Worm (Caenorhabditis elegans) whole organism, L4 larva: ENCODE results near the gene pxmp-4.

ENCODE experiments used
- F10B5.3 ChIP-seq: sonication (generic microtip); optimal IDR thresholded peaks from 2 replicates; lab custom pipeline; 2016; ENCODE audit warnings: mild to moderate bottlenecking, missing genetic modification characterization, missing compliant biosample characterization
- F37D6.2 ChIP-seq: sonication (generic microtip); optimal IDR thresholded peaks from 2 replicates; lab custom pipeline; 2016; ENCODE audit warnings: mild to moderate bottlenecking, missing genetic modification characterization, missing compliant biosample characterization
- F44E2.7 ChIP-seq: fragments of 200-800 bp; sonication (Bioruptor generic); IDR thresholded peaks from 2 replicates; pipeline ENCODE4 v2.1.2; 2022; ENCODE audit warnings: missing genetic modification characterization, missing compliant biosample characterization
- T26A8.4 ChIP-seq: fragments of 200-800 bp; sonication (Bioruptor generic); IDR thresholded peaks from 2 replicates; pipeline ENCODE4 v1.3.6; 2022; ENCODE audit warnings: missing genetic modification characterization, missing compliant biosample characterization
- Y105C5A.15 ChIP-seq: fragments of 200-800 bp; sonication (Bioruptor generic); IDR thresholded peaks from 2 replicates; pipeline ENCODE4 v1.3.6; 2022; ENCODE audit warnings: missing genetic modification characterization, missing compliant biosample characterization
- Y48G9A.11 ChIP-seq: fragments of 200-800 bp; sonication (Bioruptor generic); IDR thresholded peaks from 2 replicates; pipeline ENCODE4 v1.3.6; 2022; ENCODE audit warnings: missing genetic modification reagents, missing genetic modification characterization, missing compliant biosample characterization
- Y5F2A.4 ChIP-seq: fragments of 200-800 bp; sonication (Bioruptor generic); optimal IDR thresholded peaks from 2 replicates; lab custom pipeline; 2018; ENCODE audit warnings: mild to moderate bottlenecking, missing genetic modification characterization, missing compliant biosample characterization
- ZK337.2 ChIP-seq: fragments of 200-800 bp; sonication (Bioruptor generic); IDR thresholded peaks from 2 replicates; pipeline ENCODE4 v1.3.6; 2022; ENCODE audit warnings: missing genetic modification reagents, missing genetic modification characterization, missing compliant biosample characterization
- aly-2 ChIP-seq: sonication (generic microtip); optimal IDR thresholded peaks from 2 replicates; lab custom pipeline; 2018; ENCODE audit warnings: missing biosample characterization, missing genetic modification characterization
- attf-4 ChIP-seq: sonication (generic microtip); optimal IDR thresholded peaks from 3 replicates; lab custom pipeline; 2017; ENCODE audit warnings: missing biosample characterization, missing genetic modification characterization
- ceh-20 ChIP-seq: fragments of 200-800 bp; sonication (Bioruptor generic); IDR thresholded peaks from 2 replicates; pipeline ENCODE4 v1.3.6; 2022; ENCODE audit warnings: missing genetic modification reagents, missing genetic modification characterization, missing compliant biosample characterization
- ceh-44 ChIP-seq: fragments of 200-800 bp; sonication (Bioruptor generic); IDR thresholded peaks from 2 replicates; pipeline ENCODE4 v1.3.6; 2022; ENCODE audit warnings: missing genetic modification reagents, missing genetic modification characterization, missing compliant biosample characterization
- ceh-82 ChIP-seq: sonication (generic microtip); optimal IDR thresholded peaks from 2 replicates; lab custom pipeline; 2017; ENCODE audit warnings: missing biosample characterization, missing genetic modification characterization
- ctbp-1 ChIP-seq: fragments of 200-800 bp; sonication (Bioruptor generic); IDR thresholded peaks from 2 replicates; pipeline ENCODE4 v1.3.6; 2022; ENCODE audit warnings: missing genetic modification reagents, missing genetic modification characterization, missing compliant biosample characterization
- daf-16 ChIP-seq, 3 experiments: sonication (generic microtip); optimal IDR thresholded peaks; 2 replicates each; lab custom pipeline; 2016 to 2017; ENCODE audit warnings: missing genetic modification characterization in 3 of 3, missing genetic modification reagents in 3 of 3, mild to moderate bottlenecking in 2 of 3, missing compliant biosample characterization in 2 of 3, missing biosample characterization in 1 of 3, moderate library complexity in 1 of 3
- daf-8 ChIP-seq: fragments of 200-800 bp; sonication (Bioruptor generic); IDR thresholded peaks from 2 replicates; pipeline ENCODE4 v1.3.6; 2022; ENCODE audit warnings: missing genetic modification characterization, missing compliant biosample characterization
- dmd-6 ChIP-seq: fragments of 200-800 bp; sonication (Bioruptor generic); IDR thresholded peaks from 2 replicates; pipeline ENCODE4 v1.3.6; 2022; ENCODE audit warnings: missing genetic modification reagents, missing genetic modification characterization, missing compliant biosample characterization
- dve-1 ChIP-seq: sonication (generic microtip); optimal IDR thresholded peaks from 2 replicates; lab custom pipeline; 2017; ENCODE audit warnings: antibody characterized with exemption, mild to moderate bottlenecking, missing genetic modification characterization, missing compliant biosample characterization; ENCODE audit not compliant: insufficient read depth
- fkh-10 ChIP-seq: fragments of 150-350 bp; optimal IDR thresholded peaks from 2 replicates; lab custom pipeline; 2014; ENCODE audit warnings: missing biosample characterization, missing genetic modification reagents, missing genetic modification characterization
- hlh-30 ChIP-seq: sonication (generic microtip); optimal IDR thresholded peaks from 2 replicates; lab custom pipeline; 2017; ENCODE audit warnings: antibody characterized with exemption, mild to moderate bottlenecking, missing genetic modification characterization, missing compliant biosample characterization; ENCODE audit not compliant: insufficient read depth
- hmg-1.1 ChIP-seq: fragments of 200-800 bp; sonication (Bioruptor generic); IDR thresholded peaks from 2 replicates; pipeline ENCODE4 v1.3.6; 2022; ENCODE audit warnings: missing genetic modification reagents, missing genetic modification characterization, missing compliant biosample characterization
- lin-13 ChIP-seq: fragments of 150-350 bp; optimal IDR thresholded peaks from 2 replicates; lab custom pipeline; 2014; ENCODE audit warnings: missing biosample characterization, missing genetic modification reagents, missing genetic modification characterization
- lin-15B ChIP-seq: fragments of 150-350 bp; sonication (generic microtip); optimal IDR thresholded peaks from 3 replicates; lab custom pipeline; 2014; ENCODE audit warnings: missing biosample characterization, missing genetic modification characterization
- lin-38 ChIP-seq: fragments of 200-800 bp; sonication (Bioruptor generic); IDR thresholded peaks from 2 replicates; pipeline ENCODE4 v1.3.6; 2022; ENCODE audit warnings: missing genetic modification reagents, missing genetic modification characterization, missing compliant biosample characterization
- lin-39 ChIP-seq: fragments of 150-350 bp; optimal IDR thresholded peaks from 2 replicates; lab custom pipeline; 2014; ENCODE audit warnings: missing biosample characterization, missing genetic modification reagents, missing genetic modification characterization
- madf-5 ChIP-seq, 2 experiments: fragments of 200-800 bp; sonication (Bioruptor generic); IDR thresholded peaks; 2 replicates each; pipeline ENCODE4 v1.3.6; 2022; ENCODE audit warnings: missing compliant biosample characterization in 2 of 2, missing genetic modification characterization in 2 of 2
- madf-9 ChIP-seq: fragments of 200-800 bp; sonication (Bioruptor generic); conservative IDR thresholded peaks from 2 replicates; pipeline ENCODE4 v1.3.6; 2022; ENCODE audit warnings: missing genetic modification reagents, missing genetic modification characterization, missing compliant biosample characterization
- mdl-1 ChIP-seq, 2 experiments: fragments of 150-350 bp in 1 of 2; sonication (generic microtip) in 1 of 2; optimal IDR thresholded peaks; 2 replicates each; lab custom pipeline; 2014 to 2017; ENCODE audit warnings: missing biosample characterization in 2 of 2, missing genetic modification characterization in 2 of 2
- mdt-29 ChIP-seq: fragments of 200-800 bp; sonication (Bioruptor generic); IDR thresholded peaks from 2 replicates; pipeline ENCODE4 v1.3.6; 2022; ENCODE audit warnings: missing genetic modification reagents, missing genetic modification characterization, missing compliant biosample characterization
- mep-1 ChIP-seq: fragments of 150-350 bp; sonication (generic microtip); optimal IDR thresholded peaks from 3 replicates; lab custom pipeline; 2014; ENCODE audit warnings: missing biosample characterization, missing genetic modification characterization
- mxl-3 ChIP-seq: fragments of 200-800 bp; sonication (Bioruptor generic); optimal IDR thresholded peaks from 2 replicates; lab custom pipeline; 2018; ENCODE audit warnings: mild to moderate bottlenecking, missing genetic modification characterization, missing compliant biosample characterization
- nhr-111 ChIP-seq: fragments of 200-800 bp; sonication (Bioruptor generic); optimal IDR thresholded peaks from 2 replicates; lab custom pipeline; 2018; ENCODE audit warnings: mild to moderate bottlenecking, missing genetic modification characterization, missing compliant biosample characterization
- nhr-25 ChIP-seq: sonication (generic microtip); optimal IDR thresholded peaks from 2 replicates; lab custom pipeline; 2017; ENCODE audit warnings: missing genetic modification characterization, mild to moderate bottlenecking, missing compliant biosample characterization, antibody characterized with exemption, moderate library complexity, borderline replicate concordance; ENCODE audit not compliant: insufficient read depth
- nhr-28 ChIP-seq: fragments of 150-350 bp; optimal IDR thresholded peaks from 2 replicates; lab custom pipeline; 2014; ENCODE audit warnings: missing biosample characterization, missing genetic modification characterization
- nhr-41 ChIP-seq: fragments of 200-800 bp; sonication (Bioruptor generic); IDR thresholded peaks from 2 replicates; pipeline ENCODE4 v1.3.6; 2022; ENCODE audit warnings: missing genetic modification reagents, missing genetic modification characterization, missing compliant biosample characterization
- nhr-48 ChIP-seq: sonication (generic microtip); optimal IDR thresholded peaks from 2 replicates; lab custom pipeline; 2016; ENCODE audit warnings: mild to moderate bottlenecking, missing genetic modification characterization, missing compliant biosample characterization
- php-3 ChIP-seq: fragments of 200-800 bp; sonication (Bioruptor generic); IDR thresholded peaks from 2 replicates; pipeline ENCODE4 v1.3.6; 2022; ENCODE audit warnings: missing genetic modification reagents, missing genetic modification characterization, missing compliant biosample characterization
- rbr-2 ChIP-seq: sonication (generic microtip); optimal IDR thresholded peaks from 2 replicates; lab custom pipeline; 2016; ENCODE audit warnings: missing genotype, missing genetic modification characterization, missing compliant biosample characterization
- sdz-12 ChIP-seq: fragments of 200-800 bp; sonication (Bioruptor generic); optimal IDR thresholded peaks from 2 replicates; lab custom pipeline; 2018; ENCODE audit warnings: mild to moderate bottlenecking, missing genetic modification characterization, missing compliant biosample characterization
- snpc-1.2 ChIP-seq: fragments of 200-800 bp; sonication (Bioruptor generic); IDR thresholded peaks from 2 replicates; pipeline ENCODE4 v1.3.6; 2022; ENCODE audit warnings: missing genetic modification reagents, missing genetic modification characterization, missing compliant biosample characterization
- snpc-4 ChIP-seq: fragments of 150-350 bp; optimal IDR thresholded peaks from 2 replicates; lab custom pipeline; 2014; ENCODE audit warnings: missing biosample characterization, missing genetic modification characterization
- spr-3 ChIP-seq: fragments of 200-800 bp; sonication (Bioruptor generic); optimal IDR thresholded peaks from 2 replicates; lab custom pipeline; 2018; ENCODE audit warnings: mild to moderate bottlenecking, missing genetic modification characterization, missing compliant biosample characterization
- unc-130 ChIP-seq: sonication (generic microtip); optimal IDR thresholded peaks from 2 replicates; lab custom pipeline; 2016; ENCODE audit warnings: missing genetic modification reagents, missing genetic modification characterization, missing compliant biosample characterization
- unc-39 ChIP-seq: sonication (generic microtip); optimal IDR thresholded peaks from 2 replicates; lab custom pipeline; 2017; ENCODE audit warnings: missing biosample characterization, missing genetic modification characterization
- unc-62 ChIP-seq, 3 experiments: fragments of 150-350 bp in 1 of 3; sonication (generic microtip); optimal IDR thresholded peaks in 2 of 3; peaks in 1 of 3; 1 replicate in 1 of 3; 2 replicates in 2 of 3; lab custom pipeline; 2014 to 2017; ENCODE audit warnings: missing biosample characterization in 3 of 3, missing genetic modification characterization in 3 of 3, missing genetic modification reagents in 3 of 3, missing genotype in 1 of 3
- zfp-2 ChIP-seq: sonication (generic microtip); optimal IDR thresholded peaks from 2 replicates; lab custom pipeline; 2016; ENCODE audit warnings: mild to moderate bottlenecking, missing genetic modification characterization, missing compliant biosample characterization
- zfp-3 ChIP-seq: fragments of 200-800 bp; sonication (Bioruptor generic); conservative IDR thresholded peaks from 2 replicates; pipeline ENCODE4 v1.3.6; 2022; ENCODE audit warnings: missing genetic modification reagents, missing genetic modification characterization, missing compliant biosample characterization
- zip-2 ChIP-seq: fragments of 150-350 bp; optimal IDR thresholded peaks from 2 replicates; lab custom pipeline; 2014; ENCODE audit warnings: missing biosample characterization, missing genetic modification characterization
- ztf-11 ChIP-seq: fragments of 150-350 bp; optimal IDR thresholded peaks from 2 replicates; lab custom pipeline; 2014; ENCODE audit warnings: missing biosample characterization, missing genetic modification characterization

pxmp-4 gene

DNA sequence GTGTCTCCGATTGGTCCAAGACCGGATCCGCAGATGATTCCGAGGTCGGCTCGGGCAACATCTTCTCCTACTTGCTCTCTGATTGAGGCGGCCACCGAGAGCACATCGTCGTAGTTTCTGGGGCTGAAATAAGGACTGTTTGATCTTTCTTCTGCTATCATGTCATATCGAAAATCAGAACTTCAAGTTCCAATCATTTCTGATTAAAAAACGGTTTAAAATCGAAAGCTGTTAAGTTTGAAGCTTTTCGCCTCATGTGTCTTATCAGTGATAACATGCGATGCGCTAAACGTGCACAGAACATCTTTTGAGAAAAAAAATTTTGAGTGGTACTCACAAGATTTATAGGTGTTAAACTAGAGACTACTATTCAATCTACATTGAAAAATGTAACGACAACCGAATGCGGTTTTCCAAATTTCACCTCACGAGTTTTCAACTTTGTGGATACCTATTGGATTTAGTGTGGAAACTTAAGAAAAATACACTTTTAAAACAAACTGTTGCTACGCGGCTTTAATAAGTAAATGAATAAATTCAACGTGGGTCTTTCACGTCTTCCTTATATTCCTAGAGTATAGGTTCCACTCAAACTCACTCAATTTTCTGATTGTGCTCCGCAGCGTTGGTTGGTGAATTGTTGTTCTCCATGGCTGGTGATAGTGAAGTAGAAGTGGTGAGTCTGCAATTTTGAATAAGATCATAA is 42.8 kb downstream of the pxmp-4 start (continued):
- TF ChIP-seq snpc-4 (tag; lab: Kevin White, UChicago): no peak
- TF ChIP-seq ZK337.2 (GFP tag; lab: Robert Waterston, UW): no peak
- no peak for TF ChIP-seq ctbp-1 (GFP tag; lab: Robert Waterston, UW)
- TF ChIP-seq Y105C5A.15 (GFP tag; lab: Robert Waterston, UW): no peak
- TF ChIP-seq spr-3 (GFP tag; lab: Kevin White, UChicago): no peak
- no peak for TF ChIP-seq aly-2 (tag; lab: Kevin White, UChicago)
- no peak for TF ChIP-seq mep-1 (tag; lab: Kevin White, UChicago)
- peak; percentile 36 for TF ChIP-seq dmd-6 (GFP tag; lab: Robert Waterston, UW)
- no peak for TF ChIP-seq lin-39 (tag; lab: Kevin White, UChicago)
- no peak for TF ChIP-seq snpc-1.2 (GFP tag; lab: Robert Waterston, UW)
- no peak for TF ChIP-seq nhr-48 (tag; lab: Kevin White, UChicago)
- TF ChIP-seq daf-8 (GFP tag; lab: Robert Waterston, UW): no peak
- TF ChIP-seq hmg-1.1: no peak
- no peak for TF ChIP-seq mxl-3
- no peak for TF ChIP-seq attf-4 (tag; lab: Kevin White, UChicago)
- TF ChIP-seq madf-5 (GFP tag; IDR thresholded peaks at IDR 0.05; lab: Robert Waterston, UW): no peak
- no peak for TF ChIP-seq sdz-12 (GFP tag; lab: Kevin White, UChicago)
- peak; percentile 37 for TF ChIP-seq hlh-30 (tag; lab: Kevin White, UChicago)
- no peak for TF ChIP-seq rbr-2 (tag; lab: Kevin White, UChicago)
- no peak for TF ChIP-seq zfp-2 (tag; lab: Kevin White, UChicago)
- TF ChIP-seq nhr-28 (tag; lab: Kevin White, UChicago): no peak
- TF ChIP-seq fkh-10 (GFP tag; lab: Kevin White, UChicago): no peak
- TF ChIP-seq nhr-41 (GFP tag; lab: Robert Waterston, UW): no peak
- TF ChIP-seq unc-62 (GFP tag; optimal IDR thresholded peaks at IDR 0.05 in 1 of 2; lab: Kevin White, UChicago): no peak
- TF ChIP-seq unc-62 (tag; optimal IDR thresholded peaks at IDR 0.05; lab: Kevin White, UChicago): no peak
- TF ChIP-seq ceh-20 (GFP tag; lab: Robert Waterston, UW): no peak
- TF ChIP-seq php-3 (GFP tag; lab: Robert Waterston, UW): no peak
- TF ChIP-seq zip-2: no peak
- TF ChIP-seq unc-130: no peak
- 0 out of 2 replicates have a peak, but pooled peaks have one; percentile 14 for TF ChIP-seq zfp-3 (GFP tag; lab: Robert Waterston, UW)
- TF ChIP-seq daf-16 (GFP tag; optimal IDR thresholded peaks at IDR 0.05; lab: Kevin White, UChicago): peak in 1 of 2 experiments; percentile 3
- TF ChIP-seq daf-16 (tag; optimal IDR thresholded peaks at IDR 0.05; lab: Kevin White, UChicago): peak; percentile 24
- no peak for TF ChIP-seq Y5F2A.4
- TF ChIP-seq nhr-111 (GFP tag; lab: Kevin White, UChicago): no peak
- TF ChIP-seq T26A8.4 (GFP tag; lab: Robert Waterston, UW): no peak
- no peak for TF ChIP-seq Y48G9A.11
- TF ChIP-seq ztf-11 (tag; lab: Kevin White, UChicago): no peak
- TF ChIP-seq lin-13 (GFP tag; lab: Kevin White, UChicago): no peak
- TF ChIP-seq ceh-82 (tag; lab: Kevin White, UChicago): no peak
- no peak for TF ChIP-seq F37D6.2 (tag; lab: Kevin White, UChicago)
- TF ChIP-seq mdt-29 (GFP tag; lab: Robert Waterston, UW): no peak
- peak; percentile 43 for TF ChIP-seq dve-1 (tag; lab: Kevin White, UChicago)
- TF ChIP-seq unc-39 (tag; lab: Kevin White, UChicago): no peak
- no peak for TF ChIP-seq ceh-44 (GFP tag; lab: Robert Waterston, UW)
- no peak for TF ChIP-seq lin-15B (tag; lab: Kevin White, UChicago)
- TF ChIP-seq mdl-1 (tag; optimal IDR thresholded peaks at IDR 0.05; lab: Kevin White, UChicago): no peak
- no peak for TF ChIP-seq madf-9 (GFP tag; lab: Robert Waterston, UW)
- no peak for TF ChIP-seq F10B5.3
- no peak for TF ChIP-seq nhr-25
- TF ChIP-seq F44E2.7: no peak
- no peak for TF ChIP-seq lin-38 (GFP tag; lab: Robert Waterston, UW)
